Fruit fly (Drosophila melanogaster) whole organism, prepupa: ENCODE measurements around the gene spirit.

Experiments used
- Blimp-1 ChIP-seq: fragments of 200-800 bp; sonication (Bioruptor generic); optimal IDR thresholded peaks from 3 replicates; lab custom pipeline; 2017; ENCODE audit warnings: missing biosample characterization, missing genetic modification characterization, mild to moderate bottlenecking, moderate library complexity, missing genetic modification reagents
- CG10631 ChIP-seq: fragments of 200-800 bp; sonication (Bioruptor generic); optimal IDR thresholded peaks from 2 replicates; lab custom pipeline; 2016; ENCODE audit warnings: missing biosample characterization, missing genetic modification characterization
- CG11294 ChIP-seq: fragments of 200-800 bp; sonication (Bioruptor generic); IDR thresholded peaks from 2 replicates; pipeline ENCODE4 v1.3.6; 2022; ENCODE audit warnings: missing biosample characterization, missing genetic modification characterization
- CG11762 ChIP-seq: fragments of 200-800 bp; sonication (Bioruptor generic); optimal IDR thresholded peaks from 3 replicates; lab custom pipeline; 2016; ENCODE audit warnings: missing biosample characterization, missing genetic modification characterization; ENCODE audit not compliant: insufficient read depth
- CG15336 ChIP-seq: fragments of 200-800 bp; sonication (Bioruptor generic); IDR thresholded peaks from 2 replicates; pipeline ENCODE4 v1.3.6; 2022; ENCODE audit warnings: missing biosample characterization, missing genetic modification characterization
- CG3032 ChIP-seq: fragments of 200-800 bp; optimal IDR thresholded peaks from 2 replicates; lab custom pipeline; 2019; ENCODE audit warnings: missing biosample characterization, mild to moderate bottlenecking, missing genetic modification characterization, moderate library complexity
- CG31627 ChIP-seq: fragments of 200-800 bp; sonication (Bioruptor generic); optimal IDR thresholded peaks from 3 replicates; lab custom pipeline; 2016; ENCODE audit warnings: missing biosample characterization, missing genetic modification characterization
- CG32006 ChIP-seq: fragments of 200-800 bp; sonication (Bioruptor generic); optimal IDR thresholded peaks from 3 replicates; lab custom pipeline; 2017; ENCODE audit warnings: missing biosample characterization, mild to moderate bottlenecking, missing genetic modification characterization
- CG34406 ChIP-seq: fragments of 200-800 bp; sonication (Bioruptor generic); optimal IDR thresholded peaks from 3 replicates; lab custom pipeline; 2016; ENCODE audit warnings: missing biosample characterization, missing genetic modification characterization
- CG3919 ChIP-seq: fragments of 200-800 bp; sonication (Bioruptor generic); optimal IDR thresholded peaks from 3 replicates; lab custom pipeline; 2016; ENCODE audit warnings: missing biosample characterization, missing genetic modification characterization
- CG4318 ChIP-seq: fragments of 200-800 bp; sonication (Bioruptor generic); optimal IDR thresholded peaks from 3 replicates; lab custom pipeline; 2017; ENCODE audit warnings: missing biosample characterization, mild to moderate bottlenecking, missing genetic modification characterization
- CG6163 ChIP-seq: fragments of 200-800 bp; sonication (Bioruptor generic); IDR thresholded peaks from 3 replicates; pipeline ENCODE4 v1.3.6; 2022; ENCODE audit warnings: missing biosample characterization, missing genetic modification characterization
- CG6276 ChIP-seq: fragments of 200-800 bp; sonication (Bioruptor generic); optimal IDR thresholded peaks from 2 replicates; lab custom pipeline; 2017; ENCODE audit warnings: missing biosample characterization, mild to moderate bottlenecking, missing genetic modification characterization
- CG6792 ChIP-seq: fragments of 200-800 bp; sonication (Bioruptor generic); optimal IDR thresholded peaks from 3 replicates; lab custom pipeline; 2016; ENCODE audit warnings: missing biosample characterization, missing genetic modification characterization
- CG6854 ChIP-seq: fragments of 200-800 bp; sonication (Bioruptor generic); optimal IDR thresholded peaks from 2 replicates; lab custom pipeline; 2017; ENCODE audit warnings: missing biosample characterization, mild to moderate bottlenecking, missing genetic modification characterization
- CG8119 ChIP-seq: fragments of 200-800 bp; sonication (Bioruptor generic); IDR thresholded peaks from 3 replicates; pipeline ENCODE4 v1.3.6; 2022; ENCODE audit warnings: missing biosample characterization, missing genetic modification characterization
- CG8319 ChIP-seq: fragments of 200-800 bp; sonication (Bioruptor generic); optimal IDR thresholded peaks from 3 replicates; lab custom pipeline; 2016; ENCODE audit warnings: missing biosample characterization, missing genetic modification characterization
- CG8632 ChIP-seq: fragments of 200-800 bp; sonication (Bioruptor generic); optimal IDR thresholded peaks from 3 replicates; lab custom pipeline; 2016; ENCODE audit warnings: missing biosample characterization, missing genetic modification characterization
- CG9139 ChIP-seq: fragments of 200-800 bp; sonication (Bioruptor generic); optimal IDR thresholded peaks from 3 replicates; lab custom pipeline; 2017; ENCODE audit warnings: missing biosample characterization, mild to moderate bottlenecking, missing genetic modification characterization
- Eip75B ChIP-seq: fragments of 200-800 bp; sonication (Bioruptor generic); optimal IDR thresholded peaks from 3 replicates; lab custom pipeline; 2016; ENCODE audit warnings: missing biosample characterization, missing genetic modification characterization
- Eip78C ChIP-seq: fragments of 200-800 bp; sonication (Bioruptor generic); peaks from one replicate; lab custom pipeline; 2016; ENCODE audit warnings: missing biosample characterization, missing genetic modification characterization
- Ets21C ChIP-seq: fragments of 200-800 bp; sonication (Bioruptor generic); optimal IDR thresholded peaks from 3 replicates; lab custom pipeline; 2016; ENCODE audit warnings: missing biosample characterization, missing genetic modification characterization
- Gug ChIP-seq: fragments of 200-800 bp; sonication (Bioruptor generic); IDR thresholded peaks from 2 replicates; pipeline ENCODE4 v1.3.6; 2022; ENCODE audit warnings: missing biosample characterization, missing genetic modification characterization
- Hr39 ChIP-seq: fragments of 200-800 bp; sonication (Bioruptor generic); optimal IDR thresholded peaks from 2 replicates; lab custom pipeline; 2016; ENCODE audit warnings: missing biosample characterization, missing genetic modification characterization
- Hr4 ChIP-seq: fragments of 200-800 bp; sonication (Bioruptor generic); optimal IDR thresholded peaks from 3 replicates; lab custom pipeline; 2016; ENCODE audit warnings: missing biosample characterization, missing genetic modification characterization
- Met ChIP-seq: fragments of 200-800 bp; sonication (Bioruptor generic); optimal IDR thresholded peaks from 3 replicates; lab custom pipeline; 2016; ENCODE audit warnings: missing biosample characterization, missing genetic modification characterization
- OdsH ChIP-seq: fragments of 200-800 bp; sonication (Bioruptor generic); optimal IDR thresholded peaks from 3 replicates; lab custom pipeline; 2016; ENCODE audit warnings: missing biosample characterization, missing genetic modification characterization
- Sox102F ChIP-seq: fragments of 200-800 bp; sonication (Bioruptor generic); optimal IDR thresholded peaks from 2 replicates; lab custom pipeline; 2016; ENCODE audit warnings: missing biosample characterization, mild to moderate bottlenecking, missing genetic modification characterization
- Sox15 ChIP-seq: fragments of 200-800 bp; sonication (Bioruptor generic); optimal IDR thresholded peaks from 3 replicates; lab custom pipeline; 2016; ENCODE audit warnings: missing biosample characterization, missing genetic modification characterization
- acj6 ChIP-seq: fragments of 200-800 bp; sonication (Bioruptor generic); optimal IDR thresholded peaks from 3 replicates; lab custom pipeline; 2016; ENCODE audit warnings: missing biosample characterization, missing genetic modification characterization
- cyc ChIP-seq: fragments of 200-800 bp; sonication (Bioruptor generic); optimal IDR thresholded peaks from 3 replicates; lab custom pipeline; 2016; ENCODE audit warnings: missing biosample characterization, missing genetic modification characterization
- dac ChIP-seq: fragments of 200-800 bp; sonication (Bioruptor generic); optimal IDR thresholded peaks from 2 replicates; lab custom pipeline; 2017; ENCODE audit warnings: missing biosample characterization, mild to moderate bottlenecking, missing genetic modification characterization
- dsx ChIP-seq: fragments of 200-800 bp; optimal IDR thresholded peaks from 3 replicates; lab custom pipeline; 2019; ENCODE audit warnings: missing biosample characterization, mild to moderate bottlenecking, missing genetic modification characterization, moderate library complexity; ENCODE audit not compliant: poor library complexity, severe bottlenecking
- eg ChIP-seq: fragments of 200-800 bp; sonication (Bioruptor generic); IDR thresholded peaks from 3 replicates; pipeline ENCODE4 v1.3.6; 2022; ENCODE audit warnings: missing biosample characterization, missing genetic modification characterization
- esn ChIP-seq: fragments of 200-800 bp; sonication (Bioruptor generic); optimal IDR thresholded peaks from 2 replicates; lab custom pipeline; 2016; ENCODE audit warnings: missing biosample characterization, mild to moderate bottlenecking, missing genetic modification characterization, moderate library complexity
- lz ChIP-seq: fragments of 200-800 bp; sonication (Bioruptor generic); optimal IDR thresholded peaks from 3 replicates; lab custom pipeline; 2016; ENCODE audit warnings: missing biosample characterization, missing genetic modification characterization
- salr ChIP-seq, 2 experiments: fragments of 200-800 bp; sonication (Bioruptor generic); optimal IDR thresholded peaks; 3 replicates each; lab custom pipeline; 2016 to 2018; ENCODE audit warnings: missing biosample characterization in 2 of 2, missing genetic modification characterization in 2 of 2, mild to moderate bottlenecking in 1 of 2
- svp ChIP-seq: fragments of 200-800 bp; sonication (Bioruptor generic); peaks from one replicate; lab custom pipeline; 2016; ENCODE audit warnings: missing biosample characterization, missing genetic modification characterization
- topi ChIP-seq: fragments of 200-800 bp; sonication (Bioruptor generic); optimal IDR thresholded peaks from 3 replicates; lab custom pipeline; 2016; ENCODE audit warnings: missing biosample characterization, missing genetic modification characterization
- vri ChIP-seq: fragments of 200-800 bp; sonication (Bioruptor generic); optimal IDR thresholded peaks from 3 replicates; lab custom pipeline; 2016; ENCODE audit warnings: missing biosample characterization, mild to moderate bottlenecking, missing genetic modification characterization

spirit gene

dm6 chrX:8572939-8573594 is at the start of gene spirit:
Gene spirit, minus strand, starts transcription at chrX:8573593.
- TF ChIP-seq esn (GFP tag; lab: Kevin White, UChicago) (peak; percentile 42), CG15336 (GFP tag; lab: Robert Waterston, UW) (peak; percentile 34; the same call in 1 of the 2 replicates), CG11762 (no peak), CG31627 (peak; percentile 20), CG3032 (tag; lab: Kevin White, UChicago) (no peak), Hr39 (GFP tag; lab: Kevin White, UChicago) (peak; percentile 47), Eip78C (GFP tag; lab: Kevin White, UChicago) (peak; percentile 74), CG11294 (GFP tag; lab: Robert Waterston, UW) (no peak), CG3919 (peak; percentile 16), topi (GFP tag; lab: Kevin White, UChicago) (peak; percentile 59), CG34406 (GFP tag; lab: Kevin White, UChicago) (no peak), CG8319 (GFP tag; lab: Kevin White, UChicago) (no peak), CG8119 (GFP tag; lab: Robert Waterston, UW) (no peak), CG6792 (GFP tag; lab: Kevin White, UChicago) (no peak), CG6163 (GFP tag; lab: Robert Waterston, UW) (0 out of 3 replicates have a peak, but pooled peaks have one; percentile 31), cyc (GFP tag; lab: Kevin White, UChicago) (peak; percentile 9), acj6 (GFP tag; lab: Kevin White, UChicago) (no peak), Ets21C (GFP tag; lab: Kevin White, UChicago) (peak; percentile 26), lz (GFP tag; lab: Kevin White, UChicago) (peak; percentile 36), Gug (GFP tag; lab: Robert Waterston, UW) (no peak), Sox15 (no peak), Blimp-1 (GFP tag; lab: Kevin White, UChicago) (no peak), OdsH (peak; percentile 34), CG9139 (GFP tag; lab: Kevin White, UChicago) (no peak), svp (GFP tag; lab: Kevin White, UChicago) (peak; percentile 80), CG6276 (peak; percentile 3), CG6854 (GFP tag; lab: Kevin White, UChicago) (no peak), CG10631 (peak; percentile 17), vri (GFP tag; lab: Kevin White, UChicago) (peak; percentile 63), Sox102F (GFP tag; lab: Kevin White, UChicago) (peak; percentile 39), eg (peak; percentile 19; the same call in 1 of the 3 replicates), CG32006 (GFP tag; lab: Kevin White, UChicago) (no peak), Met (peak; percentile 49), Eip75B (GFP tag; lab: Kevin White, UChicago) (no peak)

- TF ChIP-seq cyc (GFP tag; lab: Kevin White, UChicago), result no peak
- no peak for TF ChIP-seq OdsH
- no peak for TF ChIP-seq Eip75B (GFP tag; lab: Kevin White, UChicago)
- TF ChIP-seq dac (GFP tag; lab: Kevin White, UChicago), result no peak
- TF ChIP-seq Sox15, result no peak
- TF ChIP-seq CG4318, result no peak
- TF ChIP-seq Eip78C (GFP tag; lab: Kevin White, UChicago), result no peak
- TF ChIP-seq esn (GFP tag; lab: Kevin White, UChicago), result no peak
- TF ChIP-seq salr (GFP tag; optimal IDR thresholded peaks at IDR 0.05; lab: Kevin White, UChicago), result no peak
- no peak for TF ChIP-seq CG8119 (GFP tag; lab: Robert Waterston, UW)
- no peak for TF ChIP-seq acj6 (GFP tag; lab: Kevin White, UChicago)
- no peak for TF ChIP-seq CG8632
- TF ChIP-seq CG3919, result no peak
- no peak for TF ChIP-seq CG6276
- no peak for TF ChIP-seq CG8319 (GFP tag; lab: Kevin White, UChicago)
- TF ChIP-seq Hr4 (GFP tag; lab: Kevin White, UChicago), result no peak
- no peak for TF ChIP-seq CG6854 (GFP tag; lab: Kevin White, UChicago)
- TF ChIP-seq dsx (GFP tag; lab: Kevin White, UChicago), result no peak
- TF ChIP-seq CG6163 (GFP tag; lab: Robert Waterston, UW), result no peak
- TF ChIP-seq, all 60 proteins: peak for 0
Observed at dm6 chrX:8622419-8622818, 49.0 kb upstream of the spirit start.
